Fruit fly (Drosophila melanogaster) whole organism, prepupa: ENCODE results near the gene Ilp1.

Source experiments
- Blimp-1 ChIP-seq: fragments of 200-800 bp; sonication (Bioruptor generic); optimal IDR thresholded peaks from 3 replicates; lab custom pipeline; 2017; ENCODE audit warnings: missing biosample characterization, missing genetic modification characterization, mild to moderate bottlenecking, moderate library complexity, missing genetic modification reagents
- CG1621 ChIP-seq: fragments of 200-800 bp; sonication (Bioruptor generic); optimal IDR thresholded peaks from 3 replicates; lab custom pipeline; 2018; ENCODE audit warnings: missing biosample characterization, mild to moderate bottlenecking, missing genetic modification characterization
- CG6808 ChIP-seq: fragments of 200-800 bp; sonication (Bioruptor generic); optimal IDR thresholded peaks from 3 replicates; lab custom pipeline; 2017; ENCODE audit warnings: missing biosample characterization, missing genetic modification characterization, mild to moderate bottlenecking, moderate library complexity, missing genetic modification reagents
- CG9139 ChIP-seq: fragments of 200-800 bp; sonication (Bioruptor generic); optimal IDR thresholded peaks from 3 replicates; lab custom pipeline; 2017; ENCODE audit warnings: missing biosample characterization, mild to moderate bottlenecking, missing genetic modification characterization
- Hr39 ChIP-seq: fragments of 200-800 bp; sonication (Bioruptor generic); optimal IDR thresholded peaks from 2 replicates; lab custom pipeline; 2016; ENCODE audit warnings: missing biosample characterization, missing genetic modification characterization
- Hr4 ChIP-seq: fragments of 200-800 bp; sonication (Bioruptor generic); optimal IDR thresholded peaks from 3 replicates; lab custom pipeline; 2016; ENCODE audit warnings: missing biosample characterization, missing genetic modification characterization
- Met ChIP-seq: fragments of 200-800 bp; sonication (Bioruptor generic); optimal IDR thresholded peaks from 3 replicates; lab custom pipeline; 2016; ENCODE audit warnings: missing biosample characterization, missing genetic modification characterization
- topi ChIP-seq: fragments of 200-800 bp; sonication (Bioruptor generic); optimal IDR thresholded peaks from 3 replicates; lab custom pipeline; 2016; ENCODE audit warnings: missing biosample characterization, missing genetic modification characterization

DNA sequence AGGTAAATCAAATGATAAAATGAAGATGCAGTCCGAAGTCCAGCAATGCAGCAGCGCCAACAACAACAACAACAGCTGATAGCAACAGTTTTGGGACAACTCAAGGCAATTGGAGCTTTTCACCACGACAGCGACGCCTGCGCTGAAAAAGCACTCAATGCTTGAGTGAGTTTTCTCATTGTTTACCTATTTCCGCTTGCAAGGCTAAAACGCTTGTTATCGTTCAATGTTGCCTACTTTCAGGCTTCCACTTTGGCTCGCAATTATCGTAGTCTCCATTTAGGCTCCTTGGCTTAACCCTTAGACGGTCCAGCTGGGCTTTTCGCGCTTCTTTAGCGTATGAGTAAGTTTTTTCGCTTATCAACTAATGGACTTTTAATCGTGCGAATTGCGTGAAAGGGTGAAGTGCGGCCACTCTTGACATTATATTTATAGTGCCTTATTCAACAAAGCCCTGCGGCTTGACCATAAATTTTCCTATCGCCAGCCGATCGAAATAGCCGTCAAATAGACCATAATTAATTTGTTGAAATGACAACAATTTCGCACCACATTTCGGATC lies 36.1 kb upstream of the Ilp1 start:
- TF ChIP-seq Hr39 (no peak), topi (GFP tag; lab: Kevin White, UChicago) (no peak), Met (GFP tag; lab: Kevin White, UChicago) (no peak), CG9139 (GFP tag; lab: Kevin White, UChicago) (no peak), CG6808 (GFP tag; lab: Kevin White, UChicago) (no peak), CG1621 (tag; lab: Kevin White, UChicago) (no peak), Blimp-1 (GFP tag; lab: Kevin White, UChicago) (no peak), Hr4 (GFP tag; lab: Kevin White, UChicago) (no peak)
